Worm (Caenorhabditis elegans) whole organism, L4/young adult: ENCODE measurements around the gene spe-42.

ENCODE experiments used
- W03F9.2 ChIP-seq: fragments of 150-350 bp; optimal IDR thresholded peaks from 2 replicates; lab custom pipeline; 2014; ENCODE audit warnings: missing biosample characterization, missing genetic modification characterization
- dao-5 ChIP-seq: sonication (generic microtip); optimal IDR thresholded peaks from 2 replicates; lab custom pipeline; 2016; ENCODE audit warnings: missing genotype, missing genetic modification characterization, moderate library complexity, missing compliant biosample characterization
- him-1 ChIP-seq: sonication (generic microtip); optimal IDR thresholded peaks from 2 replicates; lab custom pipeline; 2016; ENCODE audit warnings: missing genotype, missing genetic modification reagents, missing genetic modification characterization, missing compliant biosample characterization

spe-42 gene

ce11 chrV:11736896-11737295 is at the start of gene spe-42:
Gene spe-42 (minus strand): TSS chrV:11736996.
- TF ChIP-seq W03F9.2 (tag; lab: Kevin White, UChicago) (no peak), him-1 (tag; lab: Kevin White, UChicago) (no peak), dao-5 (tag; lab: Kevin White, UChicago) (no peak)

- TF ChIP-seq him-1 (tag; lab: Kevin White, UChicago): peak; percentile 72
- peak; percentile 82 for TF ChIP-seq dao-5 (tag; lab: Kevin White, UChicago)
- TF ChIP-seq W03F9.2 (tag; lab: Kevin White, UChicago): peak; percentile 78
Observed at ce11 chrV:11782809-11783440, 46.1 kb upstream of the spe-42 start, which contains the start of gene F55A11.11. Gene F55A11.11 (plus strand): TSS chrV:11783149.

- TF ChIP-seq W03F9.2 (tag; lab: Kevin White, UChicago): no peak
- TF ChIP-seq him-1 (tag; lab: Kevin White, UChicago): no peak
- no peak for TF ChIP-seq dao-5 (tag; lab: Kevin White, UChicago)
Observed at ce11 chrV:11779810-11780209, 43.0 kb upstream of the spe-42 start.

- TF ChIP-seq dao-5 (tag; lab: Kevin White, UChicago) (no peak), W03F9.2 (tag; lab: Kevin White, UChicago) (no peak), him-1 (tag; lab: Kevin White, UChicago) (no peak)
Observed at ce11 chrV:11779310-11779709, 42.5 kb upstream of the spe-42 start.

- TF ChIP-seq W03F9.2 (tag; lab: Kevin White, UChicago) (no peak), him-1 (tag; lab: Kevin White, UChicago) (no peak), dao-5 (tag; lab: Kevin White, UChicago) (no peak)
Observed at ce11 chrV:11777846-11778245, 41.0 kb upstream of the spe-42 start.

- no peak for TF ChIP-seq W03F9.2 (tag; lab: Kevin White, UChicago)
- TF ChIP-seq dao-5 (tag; lab: Kevin White, UChicago): no peak
- TF ChIP-seq him-1 (tag; lab: Kevin White, UChicago): no peak
Observed at ce11 chrV:11776538-11776937, 39.7 kb upstream of the spe-42 start, which contains the start of gene F55A11.6. Gene F55A11.6 (plus strand): TSS chrV:11776838.

ce11 chrV:11773934-11774333 is 37.1 kb upstream of the spe-42 start:
- TF ChIP-seq W03F9.2 (tag; lab: Kevin White, UChicago) (no peak), him-1 (tag; lab: Kevin White, UChicago) (no peak), dao-5 (tag; lab: Kevin White, UChicago) (no peak)

ce11 chrV:11773420-11773819 is 36.6 kb upstream of the spe-42 start, which contains the start of gene bus-18:
Gene bus-18 (plus strand): TSS chrV:11773720.
- TF ChIP-seq him-1 (tag; lab: Kevin White, UChicago): no peak
- no peak for TF ChIP-seq dao-5 (tag; lab: Kevin White, UChicago)
- no peak for TF ChIP-seq W03F9.2 (tag; lab: Kevin White, UChicago)

ce11 chrV:11770053-11770517 is 33.3 kb upstream of the spe-42 start, which contains the start of gene F55A11.4:
Gene F55A11.4 (plus strand): TSS chrV:11770467.
- TF ChIP-seq dao-5 (tag; lab: Kevin White, UChicago) (no peak), him-1 (tag; lab: Kevin White, UChicago) (no peak), W03F9.2 (tag; lab: Kevin White, UChicago) (no peak)

ce11 chrV:11769646-11770045 is 32.9 kb upstream of the spe-42 start:
- TF ChIP-seq him-1 (tag; lab: Kevin White, UChicago): no peak
- no peak for TF ChIP-seq dao-5 (tag; lab: Kevin White, UChicago)
- no peak for TF ChIP-seq W03F9.2 (tag; lab: Kevin White, UChicago)

- no peak for TF ChIP-seq dao-5 (tag; lab: Kevin White, UChicago)
- TF ChIP-seq W03F9.2 (tag; lab: Kevin White, UChicago): no peak
Observed at ce11 chrV:11767028-11767427, 30.2 kb upstream of the spe-42 start, which contains the start of gene sel-11. Gene sel-11 (plus strand): TSS chrV:11767328.

- TF ChIP-seq dao-5 (tag; lab: Kevin White, UChicago) (no peak), him-1 (tag; lab: Kevin White, UChicago) (peak; percentile 69), W03F9.2 (tag; lab: Kevin White, UChicago) (peak; percentile 87)
Observed at ce11 chrV:11764373-11764954, 27.7 kb upstream of the spe-42 start, which contains the start of the genes F55A11.1 and syx-5. Gene F55A11.1 (minus strand): TSS chrV:11764385. Gene syx-5 (plus strand): TSS chrV:11764904.

ce11 chrV:11762863-11763262 is 26.1 kb upstream of the spe-42 start, which contains the start of gene T04F3.4:
Gene T04F3.4 (minus strand): TSS chrV:11763049.
- TF ChIP-seq him-1 (tag; lab: Kevin White, UChicago): no peak
- no peak for TF ChIP-seq W03F9.2 (tag; lab: Kevin White, UChicago)
- no peak for TF ChIP-seq dao-5 (tag; lab: Kevin White, UChicago)
